Worm (Caenorhabditis elegans) whole organism, young adult: ENCODE results near the gene T22F3.11.

Source experiments
- B0019.2 ChIP-seq: fragments of 200-800 bp; sonication (Bioruptor generic); conservative IDR thresholded peaks from 2 replicates; pipeline ENCODE4 v1.3.6; 2022; ENCODE audit warnings: missing genetic modification reagents, missing genetic modification characterization, missing compliant biosample characterization
- B0035.1 ChIP-seq: sonication (generic microtip); optimal IDR thresholded peaks from 2 replicates; lab custom pipeline; 2016; ENCODE audit warnings: missing genetic modification characterization, mild to moderate bottlenecking, missing compliant biosample characterization, missing genotype, missing genetic modification reagents
- B0261.1 ChIP-seq: sonication (generic microtip); optimal IDR thresholded peaks from 2 replicates; lab custom pipeline; 2016; ENCODE audit warnings: mild to moderate bottlenecking, missing genetic modification characterization, moderate library complexity, missing compliant biosample characterization
- C06A6.2 ChIP-seq: fragments of 200-800 bp; sonication (Bioruptor generic); conservative IDR thresholded peaks from 2 replicates; pipeline ENCODE4 v1.3.6; 2022; ENCODE audit warnings: missing genetic modification characterization, missing compliant biosample characterization
- C17E4.6 ChIP-seq: fragments of 200-800 bp; sonication (Bioruptor generic); IDR thresholded peaks from 2 replicates; pipeline ENCODE4 v1.3.6; 2022; ENCODE audit warnings: missing genetic modification reagents, missing genetic modification characterization, missing compliant biosample characterization
- F10E7.11 ChIP-seq: sonication (generic microtip); optimal IDR thresholded peaks from 2 replicates; lab custom pipeline; 2017; ENCODE audit warnings: mild to moderate bottlenecking, missing genetic modification characterization, moderate library complexity, missing compliant biosample characterization
- F22D6.2 ChIP-seq: sonication (generic microtip); optimal IDR thresholded peaks from 2 replicates; lab custom pipeline; 2016; ENCODE audit warnings: mild to moderate bottlenecking, missing genetic modification characterization, missing compliant biosample characterization
- F33H1.4 ChIP-seq: fragments of 200-800 bp; sonication (Bioruptor generic); IDR thresholded peaks from 2 replicates; pipeline ENCODE4 v1.3.6; 2022; ENCODE audit warnings: missing genetic modification reagents, missing genetic modification characterization, missing compliant biosample characterization
- F55B11.4 ChIP-seq: sonication (generic microtip); optimal IDR thresholded peaks from 2 replicates; lab custom pipeline; 2016; ENCODE audit warnings: missing compliant biosample characterization, missing genetic modification characterization, borderline replicate concordance; ENCODE audit not compliant: insufficient read depth
- F57C9.4 ChIP-seq: sonication (generic microtip); optimal IDR thresholded peaks from 2 replicates; lab custom pipeline; 2017; ENCODE audit warnings: mild to moderate bottlenecking, missing genetic modification characterization, missing compliant biosample characterization
- T26A5.8 ChIP-seq: sonication (generic microtip); optimal IDR thresholded peaks from 2 replicates; lab custom pipeline; 2016; ENCODE audit warnings: missing genetic modification characterization, missing compliant biosample characterization
- Y79H2A.3 ChIP-seq: fragments of 200-800 bp; sonication (Bioruptor generic); conservative IDR thresholded peaks from 2 replicates; pipeline ENCODE4 v1.3.6; 2022; ENCODE audit warnings: missing genetic modification reagents, missing genetic modification characterization, missing compliant biosample characterization
- Y95B8A.8 ChIP-seq: fragments of 200-800 bp; sonication (Bioruptor generic); IDR thresholded peaks from 2 replicates; pipeline ENCODE4 v1.3.6; 2022; ENCODE audit warnings: missing genetic modification reagents, missing genetic modification characterization, missing compliant biosample characterization
- ZK185.1 ChIP-seq: sonication (generic microtip); optimal IDR thresholded peaks from 2 replicates; lab custom pipeline; 2016; ENCODE audit warnings: mild to moderate bottlenecking, missing genetic modification characterization, missing compliant biosample characterization; ENCODE audit not compliant: poor library complexity, severe bottlenecking
- attf-5 ChIP-seq: fragments of 200-800 bp; sonication (Bioruptor generic); optimal IDR thresholded peaks from 2 replicates; lab custom pipeline; 2018; ENCODE audit warnings: mild to moderate bottlenecking, missing genetic modification characterization, missing compliant biosample characterization
- bed-1 ChIP-seq: fragments of 200-800 bp; sonication (Bioruptor generic); IDR thresholded peaks from 2 replicates; pipeline ENCODE4 v1.3.6; 2022; ENCODE audit warnings: missing genetic modification reagents, missing genetic modification characterization, missing compliant biosample characterization
- bed-2 ChIP-seq: fragments of 200-800 bp; sonication (Bioruptor generic); IDR thresholded peaks from 2 replicates; pipeline ENCODE4 v1.3.6; 2022; ENCODE audit warnings: missing genetic modification reagents, missing genetic modification characterization, missing compliant biosample characterization
- ccch-3 ChIP-seq: fragments of 200-800 bp; sonication (Bioruptor generic); optimal IDR thresholded peaks from 2 replicates; lab custom pipeline; 2018; ENCODE audit warnings: mild to moderate bottlenecking, missing genetic modification characterization, missing compliant biosample characterization
- ceh-100 ChIP-seq: fragments of 200-800 bp; sonication (Bioruptor generic); IDR thresholded peaks from 2 replicates; pipeline ENCODE4 v1.3.6; 2022; ENCODE audit warnings: missing genetic modification reagents, missing genetic modification characterization, missing compliant biosample characterization
- die-1 ChIP-seq: sonication (generic microtip); optimal IDR thresholded peaks from 2 replicates; lab custom pipeline; 2016; ENCODE audit warnings: missing genotype, mild to moderate bottlenecking, missing genetic modification characterization, missing compliant biosample characterization
- dox-1 ChIP-seq: fragments of 200-800 bp; sonication (Bioruptor generic); IDR thresholded peaks from 2 replicates; pipeline ENCODE4 v1.3.6; 2022; ENCODE audit warnings: missing genetic modification reagents, missing genetic modification characterization, missing compliant biosample characterization
- egl-18 ChIP-seq: fragments of 200-800 bp; sonication (Bioruptor generic); IDR thresholded peaks from 2 replicates; pipeline ENCODE4 v1.3.6; 2022; ENCODE audit warnings: missing genetic modification reagents, missing genetic modification characterization, missing compliant biosample characterization
- egrh-3 ChIP-seq: fragments of 200-800 bp; sonication (Bioruptor generic); IDR thresholded peaks from 2 replicates; pipeline ENCODE4 v1.3.6; 2022; ENCODE audit warnings: missing genetic modification reagents, missing genetic modification characterization, missing compliant biosample characterization
- gei-17 ChIP-seq: fragments of 200-800 bp; sonication (Bioruptor generic); optimal IDR thresholded peaks from 2 replicates; lab custom pipeline; 2018; ENCODE audit warnings: mild to moderate bottlenecking, missing genetic modification characterization, missing compliant biosample characterization
- hlh-26 ChIP-seq: fragments of 200-800 bp; sonication (Bioruptor generic); conservative IDR thresholded peaks from 2 replicates; pipeline ENCODE4 v1.3.6; 2022; ENCODE audit warnings: missing genetic modification reagents, missing genetic modification characterization, missing compliant biosample characterization
- hmg-1.2 ChIP-seq: fragments of 200-800 bp; sonication (Bioruptor generic); IDR thresholded peaks from 2 replicates; pipeline ENCODE4 v1.3.6; 2022; ENCODE audit warnings: missing genetic modification reagents, missing genetic modification characterization, missing compliant biosample characterization
- hmg-20 ChIP-seq: fragments of 200-800 bp; sonication (Bioruptor generic); IDR thresholded peaks from 2 replicates; pipeline ENCODE4 v1.3.6; 2022; ENCODE audit warnings: missing genetic modification reagents, missing genetic modification characterization, missing compliant biosample characterization
- lin-26 ChIP-seq: fragments of 200-800 bp; sonication (Bioruptor generic); IDR thresholded peaks from 2 replicates; pipeline ENCODE4 v1.3.6; 2022; ENCODE audit warnings: missing genetic modification reagents, missing genetic modification characterization, missing compliant biosample characterization
- lsl-1 ChIP-seq: fragments of 200-800 bp; sonication (Bioruptor generic); optimal IDR thresholded peaks from 2 replicates; lab custom pipeline; 2018; ENCODE audit warnings: mild to moderate bottlenecking, missing genetic modification characterization, moderate library complexity, missing compliant biosample characterization
- lsy-27 ChIP-seq: sonication (generic microtip); optimal IDR thresholded peaks from 2 replicates; lab custom pipeline; 2017; ENCODE audit warnings: missing genetic modification characterization, mild to moderate bottlenecking, missing compliant biosample characterization, antibody characterized with exemption, missing genotype, borderline replicate concordance; ENCODE audit not compliant: insufficient read depth
- mel-28 ChIP-seq: sonication (generic microtip); optimal IDR thresholded peaks from 2 replicates; lab custom pipeline; 2016; ENCODE audit warnings: borderline replicate concordance, mild to moderate bottlenecking, missing genetic modification characterization, missing compliant biosample characterization
- mes-4 ChIP-seq: sonication (generic microtip); optimal IDR thresholded peaks from 2 replicates; lab custom pipeline; 2016; ENCODE audit warnings: missing genotype, missing genetic modification characterization, missing compliant biosample characterization
- mxl-1 ChIP-seq: sonication (generic microtip); optimal IDR thresholded peaks from 2 replicates; lab custom pipeline; 2016; ENCODE audit warnings: missing genetic modification characterization, missing compliant biosample characterization
- nfyb-1 ChIP-seq: fragments of 200-800 bp; sonication (Bioruptor generic); IDR thresholded peaks from 2 replicates; pipeline ENCODE4 v1.3.6; 2022; ENCODE audit warnings: missing genetic modification reagents, missing genetic modification characterization, missing compliant biosample characterization
- nhr-120 ChIP-seq: fragments of 200-800 bp; sonication (Bioruptor generic); IDR thresholded peaks from 2 replicates; pipeline ENCODE4 v1.3.6; 2022; ENCODE audit warnings: missing genetic modification characterization, missing compliant biosample characterization
- nhr-90 ChIP-seq: sonication (generic microtip); optimal IDR thresholded peaks from 2 replicates; lab custom pipeline; 2016; ENCODE audit warnings: missing genotype, mild to moderate bottlenecking, missing genetic modification characterization, missing compliant biosample characterization
- pbrm-1 ChIP-seq: fragments of 200-800 bp; sonication (Bioruptor generic); IDR thresholded peaks from 2 replicates; pipeline ENCODE4 v1.3.6; 2022; ENCODE audit warnings: missing genetic modification reagents, missing genetic modification characterization, missing compliant biosample characterization
- rpc-1 ChIP-seq, 2 experiments: fragments of 150-350 bp in 1 of 2; sonication (generic microtip) in 1 of 2; optimal IDR thresholded peaks; 2 replicates each; lab custom pipeline; 2014 to 2018; ENCODE audit warnings: missing biosample characterization in 1 of 2, missing genetic modification characterization in 1 of 2, missing genetic modification reagents in 1 of 2, missing genotype in 1 of 2
- sptf-2 ChIP-seq: fragments of 200-800 bp; sonication (Bioruptor generic); optimal IDR thresholded peaks from 2 replicates; lab custom pipeline; 2018; ENCODE audit warnings: mild to moderate bottlenecking, missing genetic modification characterization, missing compliant biosample characterization
- tbp1 ChIP-seq: fragments of 200-800 bp; sonication (Bioruptor generic); optimal IDR thresholded peaks from 2 replicates; lab custom pipeline; 2018; ENCODE audit warnings: mild to moderate bottlenecking, missing genetic modification characterization, missing compliant biosample characterization
- unc-62 ChIP-seq: fragments of 150-350 bp; optimal IDR thresholded peaks from 2 replicates; lab custom pipeline; 2014; ENCODE audit warnings: missing biosample characterization, missing genetic modification reagents, missing genetic modification characterization
- zfh-2 ChIP-seq: fragments of 200-800 bp; sonication (Bioruptor generic); conservative IDR thresholded peaks from 2 replicates; pipeline ENCODE4 v1.3.6; 2022; ENCODE audit warnings: missing genetic modification reagents, missing genetic modification characterization, missing compliant biosample characterization
- zim-3 ChIP-seq: sonication (generic microtip); optimal IDR thresholded peaks from 2 replicates; lab custom pipeline; 2017; ENCODE audit warnings: mild to moderate bottlenecking, missing genetic modification characterization, moderate library complexity, missing compliant biosample characterization
- ztf-22 ChIP-seq: fragments of 200-800 bp; sonication (Bioruptor generic); optimal IDR thresholded peaks from 2 replicates; lab custom pipeline; 2018; ENCODE audit warnings: mild to moderate bottlenecking, missing genetic modification characterization, moderate library complexity, missing compliant biosample characterization
- ztf-28 ChIP-seq: fragments of 200-800 bp; sonication (Bioruptor generic); IDR thresholded peaks from 2 replicates; pipeline ENCODE4 v1.3.6; 2022; ENCODE audit warnings: missing genetic modification reagents, missing genetic modification characterization, missing compliant biosample characterization

T22F3.11 gene

ce11 chrV:3613042-3613441, 1.3 kb downstream of the T22F3.11 start:
- peak; percentile 58; the same call in 1 of the 2 replicates for TF ChIP-seq zfh-2
- no peak for TF ChIP-seq ceh-100 (GFP tag; lab: Robert Waterston, UW)
- TF ChIP-seq Y79H2A.3 (GFP tag; lab: Robert Waterston, UW), result no peak
- no peak for TF ChIP-seq lsl-1 (GFP tag; lab: Kevin White, UChicago)

- TF ChIP-seq nfyb-1 (GFP tag; lab: Robert Waterston, UW) (no peak), bed-1 (GFP tag; lab: Robert Waterston, UW) (no peak), ztf-22 (no peak), hmg-1.2 (no peak), mxl-1 (tag; lab: Kevin White, UChicago) (no peak), F57C9.4 (tag; lab: Kevin White, UChicago) (no peak), ztf-28 (GFP tag; lab: Robert Waterston, UW) (no peak), hlh-26 (no peak), Y95B8A.8 (GFP tag; lab: Robert Waterston, UW) (no peak), B0035.1 (tag; lab: Kevin White, UChicago) (no peak), C17E4.6 (GFP tag; lab: Robert Waterston, UW) (no peak), B0261.1 (tag; lab: Kevin White, UChicago) (no peak), zim-3 (tag; lab: Kevin White, UChicago) (no peak), rpc-1 (optimal IDR thresholded peaks at IDR 0.05; lab: Kevin White, UChicago) (no peak), rpc-1 (tag; optimal IDR thresholded peaks at IDR 0.05; lab: Kevin White, UChicago) (no peak), T26A5.8 (no peak)
- TF ChIP-seq, all 124 proteins: peak for 0
Measured at ce11 chrV:3611654-3612053, 2.7 kb downstream of the T22F3.11 start, which contains the start of gene T22F3.10. Gene T22F3.10, minus strand, starts transcription at chrV:3611754.

- TF ChIP-seq unc-62 (GFP tag; lab: Kevin White, UChicago) (no peak), B0261.1 (tag; lab: Kevin White, UChicago) (no peak), hlh-26 (no peak), ZK185.1 (tag; lab: Kevin White, UChicago) (no peak), gei-17 (GFP tag; lab: Kevin White, UChicago) (no peak), lin-26 (GFP tag; lab: Robert Waterston, UW) (no peak), F10E7.11 (tag; lab: Kevin White, UChicago) (no peak), die-1 (tag; lab: Kevin White, UChicago) (no peak), tbp1 (GFP tag; lab: Kevin White, UChicago) (no peak), egl-18 (no peak), mxl-1 (tag; lab: Kevin White, UChicago) (no peak), attf-5 (GFP tag; lab: Kevin White, UChicago) (no peak), F22D6.2 (no peak), sptf-2 (GFP tag; lab: Kevin White, UChicago) (no peak), F55B11.4 (tag; lab: Kevin White, UChicago) (no peak), nhr-90 (tag; lab: Kevin White, UChicago) (no peak), pbrm-1 (GFP tag; lab: Robert Waterston, UW) (no peak), B0019.2 (no peak)
Measured at ce11 chrV:3610709-3611108, 3.6 kb downstream of the T22F3.11 start.

ce11 chrV:3606391-3606790, 8.0 kb downstream of the T22F3.11 start:
- TF ChIP-seq ccch-3 (GFP tag; lab: Kevin White, UChicago) (no peak), hmg-20 (GFP tag; lab: Robert Waterston, UW) (no peak), mes-4 (tag; lab: Kevin White, UChicago) (no peak), ztf-22 (no peak), F33H1.4 (GFP tag; lab: Robert Waterston, UW) (no peak), F10E7.11 (tag; lab: Kevin White, UChicago) (no peak), bed-2 (GFP tag; lab: Robert Waterston, UW) (no peak), C06A6.2 (GFP tag; lab: Robert Waterston, UW) (no peak), mel-28 (no peak), egrh-3 (GFP tag; lab: Robert Waterston, UW) (no peak), nhr-120 (no peak), dox-1 (GFP tag; lab: Robert Waterston, UW) (no peak), lsy-27 (tag; lab: Kevin White, UChicago) (no peak), rpc-1 (optimal IDR thresholded peaks at IDR 0.05; lab: Kevin White, UChicago) (no peak), rpc-1 (tag; optimal IDR thresholded peaks at IDR 0.05; lab: Kevin White, UChicago) (no peak)
